Fruit fly (Drosophila melanogaster): ENCODE results near the gene ND-75.

- peak; percentile 79 for TF ChIP-seq Myc (optimal IDR thresholded peaks at IDR 0.05)
- no peak for TF ChIP-seq pan (optimal IDR thresholded peaks at IDR 0.05)
- TF ChIP-seq CG9705 (GFP tag; optimal IDR thresholded peaks at IDR 0.05) = no peak
- TF ChIP-seq dmrt93B (GFP tag; optimal IDR thresholded peaks at IDR 0.05) = no peak
- TF ChIP-seq Hr78 (GFP tag; optimal IDR thresholded peaks at IDR 0.05) = no peak
- TF ChIP-seq brk (GFP tag; optimal IDR thresholded peaks at IDR 0.05) = no peak
- no peak for TF ChIP-seq Dif (GFP tag; optimal IDR thresholded peaks at IDR 0.05; ENCODE audit: partially characterized antibody)
- TF ChIP-seq dsf (GFP tag; optimal IDR thresholded peaks at IDR 0.05; ENCODE audit: borderline replicate concordance) = no peak
- no peak for TF ChIP-seq ey (GFP tag; optimal IDR thresholded peaks at IDR 0.05)
These were observed 23.5 kb downstream of the ND-75 start for dm6 chrX:8227942-8228341.

All from whole organism, wandering third instar larva.